Worm (Caenorhabditis elegans) whole organism, L4/young adult: ENCODE measurements around the gene F49C5.9.

Source experiments
- W03F9.2 ChIP-seq: fragments of 150-350 bp; optimal IDR thresholded peaks from 2 replicates; lab custom pipeline; 2014; ENCODE audit warnings: missing biosample characterization, missing genetic modification characterization
- dao-5 ChIP-seq: sonication (generic microtip); optimal IDR thresholded peaks from 2 replicates; lab custom pipeline; 2016; ENCODE audit warnings: missing genotype, missing genetic modification characterization, moderate library complexity, missing compliant biosample characterization
- him-1 ChIP-seq: sonication (generic microtip); optimal IDR thresholded peaks from 2 replicates; lab custom pipeline; 2016; ENCODE audit warnings: missing genotype, missing genetic modification reagents, missing genetic modification characterization, missing compliant biosample characterization

The F49C5.9 gene

ce11 chrII:12508650-12509049, 35.8 kb downstream of the F49C5.9 start, which contains the start of gene srh-67:
TSS of gene srh-67 (plus strand) at chrII:12508950.
- TF ChIP-seq dao-5 (no peak), him-1 (tag; lab: Kevin White, UChicago) (no peak), W03F9.2 (no peak)

DNA sequence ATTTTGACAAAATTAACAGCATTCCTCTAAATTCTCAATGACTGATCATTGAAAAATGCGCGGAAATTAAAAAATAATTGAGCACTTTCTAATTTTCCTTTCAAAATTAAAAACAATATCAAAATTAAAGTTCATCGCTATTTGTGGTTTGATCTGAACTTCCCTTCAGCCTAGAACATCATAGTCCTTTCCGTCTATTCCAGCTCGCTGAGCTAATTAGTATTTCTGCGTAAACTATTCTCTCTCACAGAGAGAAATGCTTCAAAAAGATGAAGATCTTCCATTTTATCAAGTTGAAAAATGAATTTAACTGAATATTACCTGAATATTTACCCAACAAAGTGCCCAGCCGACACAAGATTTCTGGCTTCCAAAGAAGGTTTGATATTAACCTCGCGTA, 37.4 kb downstream of the F49C5.9 start, which contains the start of gene srh-68:
srh-68 (plus strand) TSS at position 301 of the 400 bp plus-strand sequence.
- TF ChIP-seq him-1 (tag; lab: Kevin White, UChicago) (no peak), dao-5 (no peak), W03F9.2 (no peak)

DNA sequence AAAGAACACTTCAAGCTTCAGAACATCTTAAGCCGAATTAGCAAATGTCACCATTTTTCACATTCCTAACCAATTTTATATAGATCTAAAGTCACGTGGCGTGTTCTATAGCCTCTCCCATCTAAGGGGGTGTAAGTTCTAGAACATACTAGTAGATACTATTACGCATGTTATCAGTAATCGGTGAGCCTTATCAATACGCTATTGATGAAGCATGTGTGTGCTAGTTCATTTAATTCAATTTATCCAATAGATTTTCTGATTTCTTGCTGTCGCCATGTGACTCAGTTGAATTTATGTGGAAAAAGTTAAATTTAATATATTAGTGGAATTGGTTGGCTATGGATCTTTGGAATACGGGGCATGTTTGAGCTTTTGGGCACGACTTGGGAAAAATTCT, 37.9 kb downstream of the F49C5.9 start:
- TF ChIP-seq dao-5 (no peak), him-1 (tag; lab: Kevin White, UChicago) (no peak), W03F9.2 (no peak)

ce11 chrII:12502784-12503183, 41.6 kb downstream of the F49C5.9 start, which contains the start of gene ador-1:
TSS of gene ador-1 (minus strand) at chrII:12502884.
- TF ChIP-seq W03F9.2 (no peak), him-1 (tag; lab: Kevin White, UChicago) (no peak), dao-5 (no peak)

DNA sequence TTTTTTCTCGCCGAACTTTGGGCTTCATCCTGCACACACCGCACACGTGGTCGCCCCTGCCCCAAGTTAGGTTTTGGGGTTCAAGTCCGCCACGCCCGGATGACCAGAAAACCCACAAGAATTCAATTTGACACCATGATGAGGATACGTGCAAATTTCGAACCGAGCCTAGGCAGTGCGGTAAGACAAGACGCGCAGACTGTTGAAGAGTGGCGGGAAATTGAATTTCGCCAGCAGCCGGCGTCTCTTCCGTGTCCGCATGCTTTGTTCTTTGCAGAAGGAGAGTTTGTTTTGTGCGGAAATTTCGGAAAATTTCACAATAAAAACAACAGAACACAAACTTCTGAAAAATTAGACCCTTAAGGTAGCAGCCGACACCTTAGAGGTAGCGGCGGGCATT, 44.5 kb downstream of the F49C5.9 start:
- TF ChIP-seq him-1 (tag; lab: Kevin White, UChicago) (no peak), W03F9.2 (no peak), dao-5 (no peak)

DNA sequence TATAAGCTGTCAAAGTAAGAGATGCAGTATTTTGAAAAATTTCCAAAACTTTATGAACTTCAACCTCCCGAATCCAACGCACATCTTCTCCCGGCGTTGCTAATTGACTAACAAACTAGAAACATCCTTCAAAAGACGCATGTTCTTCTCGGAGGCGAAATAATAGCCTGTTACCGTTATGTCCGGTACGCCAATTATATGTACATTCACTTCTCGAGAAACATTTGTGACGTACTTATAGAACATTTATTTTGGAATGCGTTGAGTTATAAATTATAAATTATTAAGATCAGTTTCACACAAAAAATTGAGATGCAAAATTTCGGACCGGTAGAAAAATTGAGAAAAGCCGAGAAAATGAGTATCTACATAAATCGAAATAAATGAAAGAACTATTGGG, 47.5 kb downstream of the F49C5.9 start, which contains the start of gene T21B4.3:
T21B4.3 (minus strand) TSS at position 101 of the 400 bp plus-strand sequence.
- TF ChIP-seq him-1 (tag; lab: Kevin White, UChicago) = no peak
- no peak for TF ChIP-seq dao-5
- no peak for TF ChIP-seq W03F9.2

DNA sequence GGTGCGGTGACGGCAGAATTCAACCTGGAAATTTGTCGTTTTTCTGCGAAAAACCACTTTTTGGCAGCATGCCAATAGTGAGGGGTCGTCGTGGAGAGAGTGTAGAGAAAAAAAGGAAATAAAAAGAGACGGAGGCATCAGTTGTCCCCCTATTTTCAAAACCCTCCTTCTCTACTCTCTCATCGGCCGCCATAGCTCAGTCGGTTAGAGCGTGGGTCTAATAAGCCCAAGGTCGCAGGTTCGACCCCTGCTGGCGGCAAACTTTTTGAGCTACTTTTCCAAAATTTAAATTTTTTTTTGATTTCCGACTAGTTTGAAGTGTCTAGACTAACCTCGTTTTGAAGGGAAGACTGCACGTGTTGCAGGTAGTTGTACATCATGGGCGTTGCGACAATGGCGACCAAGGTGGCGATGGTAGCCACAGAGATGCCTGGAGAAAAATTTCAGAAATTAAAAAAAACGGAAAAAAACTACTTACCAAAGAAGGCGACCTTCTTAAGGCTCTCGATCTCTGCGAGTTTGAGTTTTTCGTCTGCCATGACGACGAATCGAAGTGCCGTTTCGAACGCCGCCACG, 49.8 kb downstream of the F49C5.9 start, which contains the start of gene col-85:
col-85 (minus strand) TSS at position 540 of the 576 bp plus-strand sequence.
- TF ChIP-seq W03F9.2 (peak; percentile 51), him-1 (tag; lab: Kevin White, UChicago) (peak; percentile 68), dao-5 (peak; percentile 85)

DNA sequence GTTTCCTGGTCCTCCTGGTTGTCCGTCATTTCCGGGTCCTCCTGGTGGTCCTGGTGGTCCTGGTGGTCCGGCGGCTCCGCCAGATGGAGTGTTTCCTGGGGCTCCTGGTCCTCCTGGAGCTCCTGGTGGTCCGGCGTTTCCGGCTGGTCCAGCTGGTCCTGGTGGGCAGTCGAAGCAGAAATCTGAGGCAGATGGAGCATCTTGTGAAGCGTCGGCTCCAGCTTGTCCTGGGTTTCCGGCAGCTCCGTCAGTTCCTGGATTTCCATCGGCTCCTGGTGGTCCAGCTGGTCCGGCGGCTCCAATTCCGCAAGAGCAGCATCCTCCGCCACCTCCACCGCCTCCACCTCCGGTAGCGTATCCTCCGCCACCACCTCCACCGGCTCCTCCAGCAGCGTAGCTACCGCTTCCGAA, 50.4 kb downstream of the F49C5.9 start:
- TF ChIP-seq him-1 (tag; lab: Kevin White, UChicago) (no peak), W03F9.2 (no peak), dao-5 (no peak)
